Fruit fly (Drosophila melanogaster): ENCODE data around the gene Gnpnat.

dm6 chr3R:29770930-29771329 lies 32.9 kb downstream of the Gnpnat start:
- TF ChIP-seq CG34367 (tag; optimal IDR thresholded peaks at IDR 0.05), result no peak
- TF ChIP-seq EcR (GFP tag; optimal IDR thresholded peaks at IDR 0.05), result no peak
- no peak for TF ChIP-seq CG10348 (GFP tag; IDR thresholded peaks at IDR 0.05)
- TF ChIP-seq gl (tag; optimal IDR thresholded peaks at IDR 0.05), result no peak
- TF ChIP-seq CG9948 (tag; optimal IDR thresholded peaks at IDR 0.05), result no peak
- TF ChIP-seq CG13204 (GFP tag; optimal IDR thresholded peaks at IDR 0.05), result no peak
